Worm (Caenorhabditis elegans) whole organism, L1 larva: Measurements from ENCODE around the gene nhr-80.
A peak's percentile ranks its signal among the peaks of the same experiment; 100 is the strongest.

Experiments
- C04F5.9 ChIP-seq: sonication (generic microtip); optimal IDR thresholded peaks from 2 replicates; lab custom pipeline; 2016; ENCODE audit warnings: missing genetic modification characterization, missing compliant biosample characterization
- F16B12.6 ChIP-seq: fragments of 150-350 bp; optimal IDR thresholded peaks from 2 replicates; lab custom pipeline; 2014; ENCODE audit warnings: missing biosample characterization, missing genetic modification characterization
- aha-1 ChIP-seq: fragments of 150-350 bp; optimal IDR thresholded peaks from 2 replicates; lab custom pipeline; 2014; ENCODE audit warnings: missing biosample characterization, missing genetic modification characterization
- alr-1 ChIP-seq: fragments of 200-800 bp; sonication (Bioruptor generic); optimal IDR thresholded peaks from 2 replicates; lab custom pipeline; 2018; ENCODE audit warnings: borderline replicate concordance, mild to moderate bottlenecking, missing genetic modification characterization, missing compliant biosample characterization
- aly-2 ChIP-seq: fragments of 150-350 bp; optimal IDR thresholded peaks from 2 replicates; lab custom pipeline; 2014; ENCODE audit warnings: missing biosample characterization, missing genetic modification characterization
- ceh-82 ChIP-seq, 3 experiments: fragments of 150-350 bp in 1 of 3; sonication (generic microtip) in 2 of 3; optimal IDR thresholded peaks; 2 replicates each; lab custom pipeline; 2014 to 2017; ENCODE audit warnings: missing biosample characterization in 3 of 3, missing genetic modification characterization in 3 of 3
- ceh-88 ChIP-seq: fragments of 200-800 bp; sonication (Bioruptor generic); IDR thresholded peaks from 2 replicates; pipeline ENCODE4 v1.3.6; 2022; ENCODE audit warnings: missing genetic modification characterization, missing compliant biosample characterization
- dpl-1 ChIP-seq, 3 experiments: fragments of 150-350 bp in 2 of 3; sonication (generic microtip) in 1 of 3; optimal IDR thresholded peaks; 2 replicates each; lab custom pipeline; 2014 to 2017; ENCODE audit warnings: missing biosample characterization in 3 of 3, missing genetic modification characterization in 3 of 3, missing genetic modification reagents in 3 of 3
- dsc-1 ChIP-seq: sonication (generic microtip); optimal IDR thresholded peaks from 2 replicates; lab custom pipeline; 2016; ENCODE audit warnings: mild to moderate bottlenecking, missing genetic modification characterization, missing compliant biosample characterization
- efl-3 ChIP-seq: fragments of 200-800 bp; sonication (Bioruptor generic); optimal IDR thresholded peaks from 2 replicates; lab custom pipeline; 2018; ENCODE audit warnings: mild to moderate bottlenecking, missing genetic modification characterization, missing compliant biosample characterization
- egl-13 ChIP-seq: sonication (generic microtip); optimal IDR thresholded peaks from 2 replicates; lab custom pipeline; 2016; ENCODE audit warnings: missing genotype, missing genetic modification reagents, missing genetic modification characterization, missing compliant biosample characterization
- elt-2 ChIP-seq: sonication (generic microtip); optimal IDR thresholded peaks from 2 replicates; lab custom pipeline; 2016; ENCODE audit warnings: missing genetic modification characterization, mild to moderate bottlenecking, inconsistent platforms, missing compliant biosample characterization, missing genetic modification reagents
- elt-3 ChIP-seq, 6 experiments: fragments of 150-350 bp in 1 of 6; sonication (generic microtip); optimal IDR thresholded peaks; 2 replicates each; lab custom pipeline; 2017 to 2018; ENCODE audit warnings: missing biosample characterization in 6 of 6, missing genetic modification characterization in 6 of 6, inconsistent platforms in 1 of 6
- ets-5 ChIP-seq: fragments of 200-800 bp; sonication (Bioruptor generic); IDR thresholded peaks from 2 replicates; pipeline ENCODE4 v1.3.6; 2022; ENCODE audit warnings: missing genetic modification characterization, missing compliant biosample characterization
- fkh-10 ChIP-seq: sonication (generic microtip); optimal IDR thresholded peaks from 2 replicates; lab custom pipeline; 2017; ENCODE audit warnings: missing biosample characterization, missing genetic modification reagents, missing genetic modification characterization
- fos-1 ChIP-seq: fragments of 150-350 bp; optimal IDR thresholded peaks from 2 replicates; lab custom pipeline; 2014; ENCODE audit warnings: missing biosample characterization, missing genetic modification characterization
- grh-1 ChIP-seq: fragments of 200-800 bp; sonication (Bioruptor generic); IDR thresholded peaks from 2 replicates; pipeline ENCODE4 v1.3.6; 2022; ENCODE audit warnings: missing genetic modification reagents, missing genetic modification characterization, missing compliant biosample characterization
- hlh-4 ChIP-seq: sonication (generic microtip); optimal IDR thresholded peaks from 2 replicates; lab custom pipeline; 2016; ENCODE audit warnings: mild to moderate bottlenecking, missing genetic modification characterization, missing compliant biosample characterization
- hpl-2 ChIP-seq: fragments of 150-350 bp; optimal IDR thresholded peaks from 2 replicates; lab custom pipeline; 2014; ENCODE audit warnings: missing biosample characterization, missing genetic modification reagents, missing genetic modification characterization
- lin-14 ChIP-seq: fragments of 200-800 bp; sonication (Bioruptor generic); optimal IDR thresholded peaks from 2 replicates; lab custom pipeline; 2018; ENCODE audit warnings: mild to moderate bottlenecking, missing genetic modification characterization, moderate library complexity, missing compliant biosample characterization
- lir-3 ChIP-seq: sonication (generic microtip); optimal IDR thresholded peaks from 2 replicates; lab custom pipeline; 2016; ENCODE audit warnings: mild to moderate bottlenecking, missing genetic modification characterization, moderate library complexity, missing compliant biosample characterization; ENCODE audit not compliant: poor library complexity
- lsy-2 ChIP-seq, 2 experiments: fragments of 150-350 bp; optimal IDR thresholded peaks; 2 replicates each; lab custom pipeline; 2014; ENCODE audit warnings: missing biosample characterization in 2 of 2, missing genetic modification characterization in 2 of 2
- mab-9 ChIP-seq: fragments of 200-800 bp; sonication (Bioruptor generic); IDR thresholded peaks from 2 replicates; pipeline ENCODE4 v1.3.6; 2022; ENCODE audit warnings: missing genetic modification reagents, missing genetic modification characterization, missing compliant biosample characterization
- mdl-1 ChIP-seq, 2 experiments: fragments of 150-350 bp; optimal IDR thresholded peaks; 2 replicates each; lab custom pipeline; 2014 to 2017; ENCODE audit warnings: missing biosample characterization in 2 of 2, missing genetic modification characterization in 2 of 2, inconsistent platforms in 1 of 2
- nhr-12 ChIP-seq: sonication (generic microtip); optimal IDR thresholded peaks from 2 replicates; lab custom pipeline; 2017; ENCODE audit warnings: missing biosample characterization, missing genetic modification characterization
- nhr-19 ChIP-seq: fragments of 200-800 bp; sonication (Bioruptor generic); conservative IDR thresholded peaks from 2 replicates; pipeline ENCODE4 v1.3.6; 2022; ENCODE audit warnings: missing genetic modification characterization, missing compliant biosample characterization
- nhr-28 ChIP-seq: fragments of 150-350 bp; optimal IDR thresholded peaks from 2 replicates; lab custom pipeline; 2014; ENCODE audit warnings: missing biosample characterization, missing genetic modification characterization
- nhr-71 ChIP-seq: sonication (generic microtip); optimal IDR thresholded peaks from 2 replicates; lab custom pipeline; 2016; ENCODE audit warnings: mild to moderate bottlenecking, missing genetic modification characterization, moderate library complexity, missing compliant biosample characterization
- nhr-76 ChIP-seq: sonication (generic microtip); optimal IDR thresholded peaks from 2 replicates; lab custom pipeline; 2017; ENCODE audit warnings: missing biosample characterization, missing genetic modification characterization
- nhr-77 ChIP-seq: fragments of 150-350 bp; optimal IDR thresholded peaks from 2 replicates; lab custom pipeline; 2014; ENCODE audit warnings: missing biosample characterization, missing genetic modification characterization
- nhr-84 ChIP-seq: sonication (generic microtip); optimal IDR thresholded peaks from 2 replicates; lab custom pipeline; 2017; ENCODE audit warnings: missing biosample characterization, missing genetic modification characterization
- nhr-85 ChIP-seq: sonication (generic microtip); peaks from one replicate; lab custom pipeline; 2016; ENCODE audit warnings: missing genetic modification characterization, inconsistent platforms, missing compliant biosample characterization
- nhr-90 ChIP-seq: sonication (generic microtip); optimal IDR thresholded peaks from 2 replicates; lab custom pipeline; 2016; ENCODE audit warnings: mild to moderate bottlenecking, missing genetic modification characterization, missing compliant biosample characterization; ENCODE audit not compliant: poor library complexity
- pqm-1 ChIP-seq: sonication (generic microtip); optimal IDR thresholded peaks from 3 replicates; lab custom pipeline; 2017; ENCODE audit warnings: missing biosample characterization, missing genetic modification characterization
- skn-1 ChIP-seq: fragments of 150-350 bp; optimal IDR thresholded peaks from 2 replicates; lab custom pipeline; 2014; ENCODE audit warnings: missing biosample characterization, missing genetic modification characterization
- snu-23 ChIP-seq: sonication (generic microtip); optimal IDR thresholded peaks from 2 replicates; lab custom pipeline; 2016; ENCODE audit warnings: missing genetic modification characterization, missing compliant biosample characterization
- sox-4 ChIP-seq: sonication (generic microtip); optimal IDR thresholded peaks from 2 replicates; lab custom pipeline; 2016; ENCODE audit warnings: missing genetic modification characterization, missing compliant biosample characterization
- swsn-7 ChIP-seq: sonication (generic microtip); optimal IDR thresholded peaks from 2 replicates; lab custom pipeline; 2016; ENCODE audit warnings: missing genetic modification characterization, missing compliant biosample characterization
- tlp-1 ChIP-seq: fragments of 150-350 bp; optimal IDR thresholded peaks from 2 replicates; lab custom pipeline; 2014; ENCODE audit warnings: missing biosample characterization, missing genetic modification characterization
- unc-30 ChIP-seq: sonication (generic microtip); optimal IDR thresholded peaks from 2 replicates; lab custom pipeline; 2017; ENCODE audit warnings: missing biosample characterization, missing genetic modification characterization
- unc-62 ChIP-seq: fragments of 150-350 bp; optimal IDR thresholded peaks from 2 replicates; lab custom pipeline; 2014; ENCODE audit warnings: missing biosample characterization, missing genetic modification reagents, missing genetic modification characterization
- unc-86 ChIP-seq: sonication (generic microtip); optimal IDR thresholded peaks from 2 replicates; lab custom pipeline; 2016; ENCODE audit warnings: missing genetic modification characterization, missing compliant biosample characterization
- unc-98 ChIP-seq: fragments of 200-800 bp; sonication (Bioruptor generic); IDR thresholded peaks from 2 replicates; pipeline ENCODE4 v1.3.6; 2022; ENCODE audit warnings: missing genetic modification characterization, missing compliant biosample characterization
- ztf-11 ChIP-seq, 2 experiments: sonication (generic microtip); optimal IDR thresholded peaks; 2 replicates each; lab custom pipeline; 2016 to 2017; ENCODE audit warnings: missing genetic modification characterization in 2 of 2, missing biosample characterization in 1 of 2, missing compliant biosample characterization in 1 of 2
- ztf-4 ChIP-seq: fragments of 150-350 bp; optimal IDR thresholded peaks from 2 replicates; lab custom pipeline; 2014; ENCODE audit warnings: missing biosample characterization, missing genetic modification characterization

The nhr-80 gene

DNA sequence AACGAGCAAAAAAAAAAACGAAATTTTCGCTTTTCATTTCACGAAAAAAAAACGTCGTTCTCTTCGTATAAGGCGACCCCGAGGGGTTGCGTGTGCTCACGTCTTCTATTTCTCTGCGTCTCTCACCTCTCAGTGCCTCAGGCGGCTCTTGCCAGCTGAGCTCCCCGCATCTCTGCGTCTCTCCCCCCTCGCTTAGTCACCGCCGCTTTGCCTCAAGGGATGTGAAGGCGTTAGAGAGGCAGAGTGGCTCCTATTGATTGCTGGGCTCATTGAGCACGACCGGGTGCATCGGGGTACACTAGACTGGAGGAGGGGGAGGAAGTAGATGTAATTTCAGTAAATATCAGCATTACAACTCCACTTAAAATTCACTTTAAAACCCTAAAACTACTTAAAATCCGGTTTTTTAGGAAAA is 10.9 kb upstream of the nhr-80 start (continued):
- peak; percentile 78 for TF ChIP-seq unc-86 (tag; lab: Kevin White, UChicago)
- no peak for TF ChIP-seq grh-1 (GFP tag; lab: Robert Waterston, UW)
- TF ChIP-seq nhr-28 (tag; lab: Kevin White, UChicago), result no peak
- no peak for TF ChIP-seq nhr-12
- TF ChIP-seq skn-1 (tag; lab: Kevin White, UChicago), result peak; percentile 43
- no peak for TF ChIP-seq lir-3 (tag; lab: Kevin White, UChicago)
- peak in 1 of 2 experiments; percentile 13 for TF ChIP-seq mdl-1 (tag; optimal IDR thresholded peaks at IDR 0.05; lab: Kevin White, UChicago)
- TF ChIP-seq unc-98 (GFP tag; lab: Robert Waterston, UW), result no peak
- peak; percentile 74 for TF ChIP-seq sox-4 (tag; lab: Kevin White, UChicago)
- no peak for TF ChIP-seq F16B12.6 (tag; lab: Kevin White, UChicago)
- no peak for TF ChIP-seq efl-3 (GFP tag; lab: Kevin White, UChicago)
- peak; percentile 60 for TF ChIP-seq snu-23 (GFP tag; lab: Kevin White, UChicago)
- peak; percentile 61; the same call in 1 of the 2 replicates for TF ChIP-seq mab-9 (GFP tag; lab: Robert Waterston, UW)
- no peak for TF ChIP-seq nhr-77 (tag; lab: Kevin White, UChicago)
- TF ChIP-seq swsn-7 (tag; lab: Kevin White, UChicago), result peak; percentile 78
- no peak for TF ChIP-seq elt-3 (tag; optimal IDR thresholded peaks at IDR 0.05; lab: Kevin White, UChicago)
- TF ChIP-seq ets-5 (GFP tag; lab: Robert Waterston, UW), result no peak
- TF ChIP-seq nhr-84 (tag; lab: Kevin White, UChicago), result no peak
- TF ChIP-seq ztf-11 (tag; optimal IDR thresholded peaks at IDR 0.05; lab: Kevin White, UChicago), result peak in 1 of 2 experiments; percentile 65
- TF ChIP-seq aha-1, result no peak
- TF ChIP-seq ceh-88 (GFP tag; lab: Robert Waterston, UW), result no peak
- TF ChIP-seq ceh-82 (tag; optimal IDR thresholded peaks at IDR 0.05; lab: Kevin White, UChicago), result peak; percentile 46 to 85 (median 77)
- no peak for TF ChIP-seq unc-62
- TF ChIP-seq ztf-4 (tag; lab: Kevin White, UChicago), result peak; percentile 37
- peak; percentile 85 for TF ChIP-seq egl-13 (tag; lab: Kevin White, UChicago)
- TF ChIP-seq nhr-76, result no peak
- peak; percentile 5 to 36 (median 23) for TF ChIP-seq dpl-1 (GFP tag; optimal IDR thresholded peaks at IDR 0.05; lab: Kevin White, UChicago)
- peak; percentile 55 to 59 for TF ChIP-seq lsy-2 (tag; optimal IDR thresholded peaks at IDR 0.05; lab: Kevin White, UChicago)
- TF ChIP-seq aly-2, result no peak
- TF ChIP-seq nhr-71 (tag; lab: Kevin White, UChicago), result peak; percentile 84
- TF ChIP-seq fos-1 (tag; lab: Kevin White, UChicago), result peak; percentile 43
- TF ChIP-seq tlp-1 (tag; lab: Kevin White, UChicago), result no peak
- TF ChIP-seq dsc-1, result peak; percentile 66
- TF ChIP-seq C04F5.9 (tag; lab: Kevin White, UChicago), result no peak
- no peak for TF ChIP-seq alr-1 (tag; lab: Kevin White, UChicago)
- TF ChIP-seq hpl-2 (GFP tag; lab: Kevin White, UChicago), result no peak
- TF ChIP-seq hlh-4, result no peak
- TF ChIP-seq nhr-85 (tag; lab: Kevin White, UChicago), result no peak
- peak; percentile 94 for TF ChIP-seq lin-14 (GFP tag; lab: Kevin White, UChicago)
- TF ChIP-seq nhr-90 (tag; lab: Kevin White, UChicago), result no peak
- TF ChIP-seq, all 84 proteins: peak for 35

DNA sequence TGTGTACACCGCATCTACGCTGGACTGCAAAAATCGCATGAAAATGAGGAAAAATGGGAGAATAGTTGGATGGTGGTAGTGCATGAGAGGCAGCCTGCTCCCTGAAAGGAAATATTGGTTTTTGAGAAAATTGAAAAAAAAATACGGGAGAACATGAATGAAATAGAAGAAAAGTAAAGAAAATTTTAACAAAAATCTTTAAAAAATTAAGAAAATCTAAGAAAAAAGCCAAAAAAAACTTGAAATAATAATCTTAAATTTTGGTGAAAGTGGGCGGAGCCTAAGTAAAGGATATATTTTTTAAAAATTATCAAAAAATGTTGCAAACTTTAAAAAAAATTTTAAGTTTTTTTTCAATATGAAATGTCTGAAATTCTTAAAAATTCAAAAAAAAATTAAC is 9.2 kb upstream of the nhr-80 start, which contains the start of gene H10E21.5:
TSS of gene H10E21.5 (minus strand) at position 101 of the 400 bp plus-strand sequence.
- TF ChIP-seq nhr-71 (tag; lab: Kevin White, UChicago) (no peak), efl-3 (GFP tag; lab: Kevin White, UChicago) (no peak), swsn-7 (tag; lab: Kevin White, UChicago) (no peak), mdl-1 (tag; optimal IDR thresholded peaks at IDR 0.05; lab: Kevin White, UChicago) (no peak), nhr-19 (GFP tag; lab: Robert Waterston, UW) (no peak), unc-30 (tag; lab: Kevin White, UChicago) (no peak), hlh-4 (no peak), lsy-2 (tag; optimal IDR thresholded peaks at IDR 0.05; lab: Kevin White, UChicago) (no peak), unc-62 (no peak), pqm-1 (tag; lab: Kevin White, UChicago) (no peak), fkh-10 (GFP tag; lab: Kevin White, UChicago) (no peak), grh-1 (GFP tag; lab: Robert Waterston, UW) (no peak), ztf-4 (tag; lab: Kevin White, UChicago) (no peak), tlp-1 (tag; lab: Kevin White, UChicago) (no peak), elt-2 (tag; lab: Kevin White, UChicago) (no peak), ceh-88 (GFP tag; lab: Robert Waterston, UW) (no peak)
- TF ChIP-seq, all 84 proteins: peak for 0
